Worm (Caenorhabditis elegans) whole organism, L2 larva: ENCODE data around the gene Y39A3B.8.

Source experiments
- aly-2 ChIP-seq: fragments of 150-350 bp; optimal IDR thresholded peaks from 2 replicates; lab custom pipeline; 2014; ENCODE audit warnings: missing biosample characterization, missing genetic modification characterization
- ama-1 ChIP-seq: fragments of 150-350 bp; optimal IDR thresholded peaks from 2 replicates; lab custom pipeline; 2018; ENCODE audit warnings: inconsistent platforms
- nhr-11 ChIP-seq: fragments of 150-350 bp; optimal IDR thresholded peaks from 2 replicates; lab custom pipeline; 2014; ENCODE audit warnings: missing biosample characterization, missing genetic modification characterization
- nhr-12 ChIP-seq: fragments of 150-350 bp; optimal IDR thresholded peaks from 2 replicates; lab custom pipeline; 2014; ENCODE audit warnings: missing biosample characterization, missing genetic modification characterization
- nhr-21 ChIP-seq: fragments of 150-350 bp; optimal IDR thresholded peaks from 2 replicates; lab custom pipeline; 2014; ENCODE audit warnings: missing biosample characterization, missing genetic modification characterization
- nhr-25 ChIP-seq: fragments of 150-350 bp; sonication (generic microtip); optimal IDR thresholded peaks from 3 replicates; lab custom pipeline; 2014; ENCODE audit warnings: missing biosample characterization, missing genetic modification characterization
- skn-1 ChIP-seq: sonication (generic microtip); optimal IDR thresholded peaks from 2 replicates; lab custom pipeline; 2017; ENCODE audit warnings: missing biosample characterization, missing genetic modification characterization
- sma-3 ChIP-seq: sonication (generic microtip); optimal IDR thresholded peaks from 2 replicates; lab custom pipeline; 2016; ENCODE audit warnings: missing genetic modification reagents, missing genetic modification characterization, missing compliant biosample characterization
- snpc-4 ChIP-seq: fragments of 150-350 bp; optimal IDR thresholded peaks from 2 replicates; lab custom pipeline; 2014; ENCODE audit warnings: missing biosample characterization, missing genetic modification characterization
- unc-39 ChIP-seq: fragments of 150-350 bp; optimal IDR thresholded peaks from 2 replicates; lab custom pipeline; 2014; ENCODE audit warnings: missing biosample characterization, missing genetic modification characterization
- zag-1 ChIP-seq: fragments of 150-350 bp; optimal IDR thresholded peaks from 2 replicates; lab custom pipeline; 2014; ENCODE audit warnings: missing biosample characterization, missing genetic modification characterization
- ztf-11 ChIP-seq: sonication (generic microtip); optimal IDR thresholded peaks from 2 replicates; lab custom pipeline; 2017; ENCODE audit warnings: missing biosample characterization, missing genetic modification characterization

DNA sequence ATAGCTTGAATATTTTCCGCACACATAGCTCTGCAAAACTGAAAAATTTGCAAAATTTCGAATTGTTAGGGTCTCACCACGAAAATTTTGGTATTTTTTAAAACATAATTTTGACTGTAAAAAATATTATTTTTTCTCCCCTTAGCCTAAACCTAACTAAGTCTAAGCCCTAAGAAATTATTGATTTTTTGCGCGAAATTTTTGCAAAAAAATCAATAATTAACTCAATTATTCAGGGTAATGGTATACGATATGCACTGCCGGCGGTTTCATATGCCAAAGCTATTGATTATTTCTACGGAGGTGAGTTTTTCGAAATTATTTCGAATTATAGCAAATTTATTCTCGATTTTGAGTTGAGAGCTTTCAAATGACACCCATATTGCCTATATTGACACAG lies 13.4 kb downstream of the Y39A3B.8 start:
- TF ChIP-seq nhr-21 (no peak), aly-2 (tag; lab: Kevin White, UChicago) (no peak), nhr-25 (no peak), unc-39 (tag; lab: Kevin White, UChicago) (no peak), zag-1 (tag; lab: Kevin White, UChicago) (no peak), nhr-11 (tag; lab: Kevin White, UChicago) (no peak), ztf-11 (tag; lab: Kevin White, UChicago) (no peak), nhr-12 (tag; lab: Kevin White, UChicago) (no peak), skn-1 (tag; lab: Kevin White, UChicago) (no peak), ama-1 (lab: Kevin White, UChicago) (no peak), snpc-4 (no peak), sma-3 (GFP tag; lab: Kevin White, UChicago) (no peak)
